Worm (Caenorhabditis elegans): Measurements from ENCODE around the gene C18A11.4.

The C18A11.4 gene

DNA sequence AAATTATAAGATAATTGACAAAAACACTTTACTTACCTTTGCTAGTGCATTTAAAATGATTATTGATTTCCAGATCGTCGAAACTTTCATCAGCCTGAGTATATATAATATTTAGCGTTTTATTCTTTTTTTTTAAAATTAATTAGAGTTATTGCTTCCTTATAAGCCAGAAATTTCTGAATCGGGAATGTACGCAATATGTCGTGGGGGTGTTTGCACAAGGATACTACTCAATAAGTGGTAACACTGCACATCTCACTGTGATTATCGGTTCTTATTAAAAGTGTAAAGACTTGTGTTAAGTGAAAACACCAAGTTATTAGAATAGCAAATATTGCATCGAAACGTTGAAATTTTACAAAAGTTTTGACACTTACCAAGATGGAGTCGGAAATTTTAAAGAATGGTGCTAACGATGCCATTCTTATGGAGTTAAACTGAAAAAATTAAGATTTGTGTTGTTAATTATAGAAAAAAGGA is 12.5 kb downstream of the C18A11.4 start, which contains the start of gene dim-1:
Gene dim-1 (minus strand): TSS at position 430 of the 480 bp plus-strand sequence.
- TF ChIP-seq nhr-71 (tag; optimal IDR thresholded peaks at IDR 0.05) (peak; percentile 7), fkh-4 (tag; optimal IDR thresholded peaks at IDR 0.05; ENCODE audit: borderline replicate concordance) (no peak), isw-1 (GFP tag; IDR thresholded peaks at IDR 0.05) (no peak), ets-5 (GFP tag; IDR thresholded peaks at IDR 0.05) (no peak), dsc-1 (tag; optimal IDR thresholded peaks at IDR 0.05) (peak; percentile 15), elt-2 (tag; optimal IDR thresholded peaks at IDR 0.05) (peak; percentile 4), zag-1 (tag; optimal IDR thresholded peaks at IDR 0.05) (no peak), snu-23 (GFP tag; optimal IDR thresholded peaks at IDR 0.05) (peak; percentile 26), grh-1 (GFP tag; IDR thresholded peaks at IDR 0.05) (no peak), F16B12.6 (tag; optimal IDR thresholded peaks at IDR 0.05) (peak; percentile 81), lsy-2 (tag; optimal IDR thresholded peaks at IDR 0.05) (peak in 1 of 2 experiments; percentile 5), jun-1 (tag; optimal IDR thresholded peaks at IDR 0.05) (no peak), unc-98 (GFP tag; IDR thresholded peaks at IDR 0.05) (no peak), efl-1 (optimal IDR thresholded peaks at IDR 0.05) (no peak), efl-1 (GFP tag; optimal IDR thresholded peaks at IDR 0.05 in 1 of 2) (peak; percentile 14 to 74), blmp-1 (tag; optimal IDR thresholded peaks at IDR 0.05) (peak; percentile 22), mep-1 (tag; optimal IDR thresholded peaks at IDR 0.05) (peak; percentile 34), dpl-1 (GFP tag; optimal IDR thresholded peaks at IDR 0.05) (peak in 1 of 3 experiments; percentile 7)

DNA sequence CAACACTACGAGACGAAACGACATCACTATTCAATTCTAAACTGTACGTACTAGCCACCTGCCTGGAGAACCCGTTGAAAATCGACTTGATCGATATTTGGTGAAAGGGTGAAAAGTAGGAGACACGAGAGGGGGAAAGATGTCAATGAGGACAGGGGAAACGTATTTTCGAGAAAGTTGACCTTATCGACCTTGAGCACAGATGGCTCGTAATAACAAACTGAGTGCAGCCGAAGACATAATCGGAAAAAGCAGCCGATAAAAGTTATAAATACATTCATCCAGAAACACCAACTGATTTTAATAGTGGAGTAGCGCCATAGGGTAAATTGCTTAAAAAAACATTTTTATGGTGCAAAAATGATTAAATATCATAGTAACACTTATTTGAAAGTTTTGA is 14.7 kb downstream of the C18A11.4 start:
- TF ChIP-seq blmp-1 (tag; optimal IDR thresholded peaks at IDR 0.05), result peak; percentile 45
- TF ChIP-seq ets-5 (GFP tag; IDR thresholded peaks at IDR 0.05), result no peak
- TF ChIP-seq unc-86 (tag; optimal IDR thresholded peaks at IDR 0.05), result no peak
- TF ChIP-seq egl-13 (tag; optimal IDR thresholded peaks at IDR 0.05), result no peak
- TF ChIP-seq ceh-88 (GFP tag; IDR thresholded peaks at IDR 0.05), result no peak
- TF ChIP-seq hlh-4 (tag; optimal IDR thresholded peaks at IDR 0.05), result no peak
- no peak for TF ChIP-seq fkh-10 (GFP tag; optimal IDR thresholded peaks at IDR 0.05)
- no peak for TF ChIP-seq sptf-1 (tag; optimal IDR thresholded peaks at IDR 0.05)
- TF ChIP-seq Y116A8C.19 (tag; optimal IDR thresholded peaks at IDR 0.05; ENCODE audit: borderline replicate concordance), result no peak
- TF ChIP-seq vab-15 (tag; optimal IDR thresholded peaks at IDR 0.05), result no peak
- no peak for TF ChIP-seq snu-23 (GFP tag; optimal IDR thresholded peaks at IDR 0.05)
- TF ChIP-seq nhr-237 (tag; optimal IDR thresholded peaks at IDR 0.05), result no peak
- no peak for TF ChIP-seq efl-1 (optimal IDR thresholded peaks at IDR 0.05)
- TF ChIP-seq efl-1 (GFP tag; optimal IDR thresholded peaks at IDR 0.05 in 1 of 2), result peak in 1 of 2 experiments; percentile 79
- TF ChIP-seq hlh-17 (GFP tag; optimal IDR thresholded peaks at IDR 0.05; ENCODE audit: borderline replicate concordance), result no peak
- TF ChIP-seq nhr-84 (tag; optimal IDR thresholded peaks at IDR 0.05), result no peak

DNA sequence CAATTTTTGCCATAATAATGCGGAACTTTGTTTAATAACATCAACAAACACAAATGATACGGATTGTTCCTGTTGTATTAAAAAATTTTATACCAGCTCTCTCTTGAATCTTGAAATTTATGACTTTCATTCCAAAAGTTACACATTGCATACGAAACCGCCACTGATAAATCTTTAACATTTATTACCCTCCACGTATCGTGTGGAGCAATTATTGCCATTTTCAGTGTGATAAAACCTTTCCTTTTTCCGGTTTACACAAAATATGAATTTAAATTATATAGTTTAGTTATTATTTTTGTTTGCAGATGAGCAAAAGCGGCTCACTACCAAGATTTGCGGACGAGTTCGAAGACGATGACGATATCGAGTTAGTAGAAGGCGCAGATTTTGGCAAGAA is 15.5 kb downstream of the C18A11.4 start, which contains the start of gene C18A11.3:
Gene C18A11.3 (plus strand): TSS at position 301 of the 400 bp plus-strand sequence.
- TF ChIP-seq mab-9 (GFP tag; IDR thresholded peaks at IDR 0.05) (no peak), snu-23 (GFP tag; optimal IDR thresholded peaks at IDR 0.05) (no peak), efl-1 (optimal IDR thresholded peaks at IDR 0.05) (no peak), efl-1 (GFP tag; optimal IDR thresholded peaks at IDR 0.05 in 1 of 2) (peak in 1 of 2 experiments; percentile 10), tlp-1 (tag; optimal IDR thresholded peaks at IDR 0.05) (no peak), unc-30 (tag; optimal IDR thresholded peaks at IDR 0.05) (no peak), lsy-2 (tag; optimal IDR thresholded peaks at IDR 0.05) (no peak), xbp-1 (tag; optimal IDR thresholded peaks at IDR 0.05) (no peak)

DNA sequence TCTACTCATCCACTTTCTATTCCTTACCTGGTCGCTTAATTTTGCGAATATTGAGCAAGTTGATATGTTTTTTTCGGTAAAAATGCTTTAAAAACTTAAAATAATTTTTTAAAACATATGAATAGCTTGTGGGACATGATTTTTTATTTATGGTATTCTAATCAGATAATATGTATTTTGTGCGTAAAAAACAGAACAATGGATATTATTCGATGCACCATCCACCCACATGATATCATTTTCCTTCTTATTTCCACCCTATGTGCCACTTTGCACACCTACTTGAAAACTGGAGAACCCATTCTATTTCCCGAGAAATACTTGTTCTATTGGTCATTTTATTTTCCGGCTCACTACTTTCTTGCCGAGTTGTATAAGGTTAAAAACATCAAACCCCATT is 21.9 kb downstream of the C18A11.4 start, which contains the start of gene C18A11.2:
Gene C18A11.2 (plus strand): TSS at position 301 of the 400 bp plus-strand sequence.
- no peak for TF ChIP-seq elt-2 (tag; optimal IDR thresholded peaks at IDR 0.05)
- TF ChIP-seq efl-3 (GFP tag; optimal IDR thresholded peaks at IDR 0.05), result no peak
- no peak for TF ChIP-seq mab-9 (GFP tag; IDR thresholded peaks at IDR 0.05)

DNA sequence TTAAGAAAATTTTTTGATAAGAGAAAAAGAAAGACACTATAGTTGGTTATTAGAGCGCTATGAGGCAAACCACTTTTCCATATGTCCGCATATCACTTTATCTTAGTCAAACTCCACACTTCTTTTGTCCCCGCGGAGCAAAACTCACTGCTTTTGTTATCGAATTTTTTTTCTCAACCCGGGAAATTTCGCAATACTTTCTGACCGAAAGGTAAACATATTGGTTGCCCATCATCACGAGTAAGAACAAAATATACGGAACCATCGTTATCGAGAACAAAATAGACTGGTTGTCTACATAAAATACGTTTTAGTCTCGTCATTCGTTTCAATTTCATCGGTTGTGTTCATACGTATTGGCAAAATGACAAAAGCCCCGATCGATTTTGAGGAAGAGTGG is 24.0 kb downstream of the C18A11.4 start, which contains the start of gene C18A11.1:
Gene C18A11.1 (plus strand): TSS at position 36 of the 400 bp plus-strand sequence.
- TF ChIP-seq nhr-90 (tag; optimal IDR thresholded peaks at IDR 0.05; ENCODE audit: poor library complexity) (peak; percentile 26), efl-1 (optimal IDR thresholded peaks at IDR 0.05) (no peak), efl-1 (GFP tag; optimal IDR thresholded peaks at IDR 0.05 in 1 of 2) (peak in 1 of 2 experiments; percentile 92), hpl-2 (GFP tag; optimal IDR thresholded peaks at IDR 0.05) (no peak), dpl-1 (GFP tag; optimal IDR thresholded peaks at IDR 0.05) (peak in 2 of 3 experiments; percentile 6 to 33), skn-1 (tag; optimal IDR thresholded peaks at IDR 0.05) (peak; percentile 20), elt-2 (tag; optimal IDR thresholded peaks at IDR 0.05) (peak; percentile 92), mdl-1 (tag; optimal IDR thresholded peaks at IDR 0.05) (peak in 1 of 2 experiments; percentile 25), tbx-2 (tag; optimal IDR thresholded peaks at IDR 0.05) (no peak), lin-14 (GFP tag; optimal IDR thresholded peaks at IDR 0.05) (peak; percentile 23), mep-1 (tag; optimal IDR thresholded peaks at IDR 0.05) (no peak), zip-4 (GFP tag; optimal IDR thresholded peaks at IDR 0.05) (peak; percentile 79), nhr-71 (tag; optimal IDR thresholded peaks at IDR 0.05) (peak; percentile 49), lin-35 (GFP tag; optimal IDR thresholded peaks at IDR 0.05) (peak in 1 of 2 experiments; percentile 47), nhr-20 (tag; optimal IDR thresholded peaks at IDR 0.05) (peak; percentile 61), jun-1 (tag; optimal IDR thresholded peaks at IDR 0.05) (peak; percentile 2)

Data from whole organism, L1 larva.